Worm (Caenorhabditis elegans): ENCODE measurements around the gene ZC376.8.
"Not testable (repeated sequence)": the region's sequence is repeated elsewhere in the genome, so short reads cannot be mapped to it uniquely, and the experiment has no call there.

ZC376.8 gene

DNA sequence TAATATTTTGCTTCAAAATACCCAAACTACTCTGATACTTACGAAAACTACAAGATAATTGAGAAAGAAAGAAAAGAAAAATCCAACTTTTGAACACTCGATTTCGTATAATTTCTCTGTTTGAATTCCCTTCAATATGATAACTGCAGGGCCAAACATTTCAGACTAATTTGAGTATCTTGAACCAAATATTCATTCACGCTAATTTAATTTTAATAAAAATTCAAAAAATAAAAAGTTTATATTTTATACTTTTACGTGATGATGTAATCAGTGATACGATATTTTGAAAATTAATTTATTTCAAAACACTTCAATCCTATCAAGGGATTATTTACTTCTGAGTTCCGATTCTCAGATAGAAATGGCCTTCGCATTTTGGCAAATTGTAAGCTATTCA, at the start of gene ZC376.8:
TSS of gene ZC376.8 (plus strand) at position 301 of the 400 bp plus-strand sequence.
- TF ChIP-seq W03F9.2 (tag; optimal IDR thresholded peaks at IDR 0.05) (no peak), dao-5 (tag; optimal IDR thresholded peaks at IDR 0.05) (no peak), him-1 (tag; optimal IDR thresholded peaks at IDR 0.05) (no peak)

ce11 chrV:14133002-14133763, 46.9 kb upstream of the ZC376.8 start:
- no peak for TF ChIP-seq W03F9.2 (tag; optimal IDR thresholded peaks at IDR 0.05)
- no peak for TF ChIP-seq him-1 (tag; optimal IDR thresholded peaks at IDR 0.05)
- TF ChIP-seq dao-5 (tag; optimal IDR thresholded peaks at IDR 0.05): no peak

ce11 chrV:14134757-14135441, 45.1 kb upstream of the ZC376.8 start:
- TF ChIP-seq him-1 (tag; optimal IDR thresholded peaks at IDR 0.05) (no peak), dao-5 (tag; optimal IDR thresholded peaks at IDR 0.05) (no peak), W03F9.2 (tag; optimal IDR thresholded peaks at IDR 0.05) (no peak)

DNA sequence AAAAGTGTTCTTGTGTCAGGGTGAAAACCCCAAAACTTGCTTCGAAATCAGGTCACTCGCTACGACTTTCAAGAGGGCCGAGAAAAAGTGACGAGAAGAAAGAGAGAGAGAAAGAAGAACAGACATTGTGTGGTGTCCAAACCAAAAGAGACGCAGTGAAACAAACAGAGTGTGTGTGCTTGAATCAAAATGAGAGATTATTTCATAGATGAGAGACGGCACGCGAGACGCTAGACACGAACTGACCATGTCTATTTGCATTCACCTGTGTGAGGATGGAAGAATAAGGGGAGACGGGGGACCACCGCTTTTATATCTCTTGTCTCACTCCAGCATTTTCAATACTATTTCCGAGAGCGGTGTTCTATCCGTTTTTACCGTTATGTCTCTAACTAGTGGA, 43.9 kb upstream of the ZC376.8 start:
- no peak for TF ChIP-seq W03F9.2 (tag; optimal IDR thresholded peaks at IDR 0.05)
- no peak for TF ChIP-seq dao-5 (tag; optimal IDR thresholded peaks at IDR 0.05)
- no peak for TF ChIP-seq him-1 (tag; optimal IDR thresholded peaks at IDR 0.05)

- TF ChIP-seq him-1, W03F9.2, dao-5 (tag; optimal IDR thresholded peaks at IDR 0.05): not testable (repeated sequence)
Measured at ce11 chrV:14137766-14138165, 42.3 kb upstream of the ZC376.8 start, which contains the start of gene AH10.4. Gene AH10.4, minus strand, starts transcription at chrV:14137866.

ce11 chrV:14139252-14140100, 40.6 kb upstream of the ZC376.8 start:
- no peak for TF ChIP-seq him-1 (tag; optimal IDR thresholded peaks at IDR 0.05)
- no peak for TF ChIP-seq W03F9.2 (tag; optimal IDR thresholded peaks at IDR 0.05)
- no peak for TF ChIP-seq dao-5 (tag; optimal IDR thresholded peaks at IDR 0.05)

ce11 chrV:14140733-14141132, 39.3 kb upstream of the ZC376.8 start:
- no peak for TF ChIP-seq dao-5 (tag; optimal IDR thresholded peaks at IDR 0.05)
- no peak for TF ChIP-seq W03F9.2 (tag; optimal IDR thresholded peaks at IDR 0.05)
- TF ChIP-seq him-1 (tag; optimal IDR thresholded peaks at IDR 0.05): no peak

DNA sequence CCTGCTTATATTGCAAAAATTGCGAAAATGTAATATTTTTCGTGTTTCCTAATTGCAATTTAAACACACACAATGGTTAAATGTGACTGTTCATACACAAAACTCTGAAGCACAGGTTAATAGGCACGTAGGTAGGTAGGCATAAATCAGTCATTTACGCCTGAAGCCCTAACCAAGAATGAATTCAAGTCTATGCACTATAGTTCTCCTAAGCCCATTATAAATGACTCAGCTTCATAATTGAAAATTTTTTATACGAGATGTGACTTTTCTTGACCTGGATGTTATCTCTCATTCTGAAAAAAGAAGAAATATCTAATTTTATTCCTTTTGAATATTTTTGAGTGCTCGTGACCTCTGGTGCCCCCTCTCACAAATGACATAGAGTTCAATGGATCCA, 38.2 kb upstream of the ZC376.8 start:
- TF ChIP-seq him-1 (tag; optimal IDR thresholded peaks at IDR 0.05) (no peak), W03F9.2 (tag; optimal IDR thresholded peaks at IDR 0.05) (no peak), dao-5 (tag; optimal IDR thresholded peaks at IDR 0.05) (no peak)

DNA sequence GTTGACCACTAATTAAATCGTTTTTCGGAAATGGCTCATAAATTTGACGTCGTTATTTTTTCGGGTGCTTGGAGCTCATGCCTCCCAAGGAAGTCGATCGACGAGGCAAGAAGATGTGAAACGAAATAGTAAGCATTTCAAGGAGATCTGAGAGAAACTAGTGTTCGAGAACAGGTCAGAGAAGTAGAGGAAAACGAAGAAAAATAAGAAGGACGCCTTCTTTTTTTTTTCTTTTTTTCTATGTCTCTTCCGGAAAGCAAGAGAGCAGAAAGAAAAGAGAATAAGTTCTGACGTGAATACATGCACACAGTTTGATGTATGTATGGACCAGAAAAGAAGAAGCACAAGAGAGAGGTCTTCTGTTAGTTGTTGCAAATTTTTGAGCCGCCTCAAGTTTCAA, 36.4 kb upstream of the ZC376.8 start:
- TF ChIP-seq dao-5 (tag; optimal IDR thresholded peaks at IDR 0.05) (no peak), W03F9.2 (tag; optimal IDR thresholded peaks at IDR 0.05) (peak; percentile 7), him-1 (tag; optimal IDR thresholded peaks at IDR 0.05) (peak; percentile 79)

- TF ChIP-seq W03F9.2 (tag; optimal IDR thresholded peaks at IDR 0.05) (no peak), dao-5 (tag; optimal IDR thresholded peaks at IDR 0.05) (no peak), him-1 (tag; optimal IDR thresholded peaks at IDR 0.05) (no peak)
Measured at ce11 chrV:14145267-14145666, 34.8 kb upstream of the ZC376.8 start, which contains the start of gene par-1. Gene par-1, minus strand, starts transcription at chrV:14145367.

ce11 chrV:14146199-14146598, 33.8 kb upstream of the ZC376.8 start, which contains the start of gene acs-10:
Gene acs-10, plus strand, starts transcription at chrV:14146499.
- TF ChIP-seq him-1 (tag; optimal IDR thresholded peaks at IDR 0.05) (no peak), W03F9.2 (tag; optimal IDR thresholded peaks at IDR 0.05) (no peak)

DNA sequence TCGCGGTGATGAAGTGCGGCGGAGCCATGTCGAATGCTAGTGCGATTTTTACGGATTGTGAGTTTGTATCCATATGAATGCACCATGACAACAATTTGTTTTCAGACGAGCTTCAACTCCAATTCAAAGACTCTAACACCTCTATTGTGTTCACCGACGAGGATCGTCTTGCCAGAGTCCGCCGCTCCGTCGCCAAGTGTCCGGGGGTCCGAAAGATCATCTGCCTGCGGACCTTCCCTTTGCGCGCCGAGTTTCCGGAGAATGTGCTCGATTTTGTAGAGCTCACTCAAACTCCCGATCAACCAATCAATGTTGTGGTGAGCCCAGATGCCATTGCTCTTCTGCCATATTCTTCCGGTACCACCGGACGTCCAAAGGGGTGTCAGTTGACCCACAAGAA, 32.9 kb upstream of the ZC376.8 start:
- no peak for TF ChIP-seq dao-5 (tag; optimal IDR thresholded peaks at IDR 0.05)
- TF ChIP-seq him-1 (tag; optimal IDR thresholded peaks at IDR 0.05): no peak
- no peak for TF ChIP-seq W03F9.2 (tag; optimal IDR thresholded peaks at IDR 0.05)

DNA sequence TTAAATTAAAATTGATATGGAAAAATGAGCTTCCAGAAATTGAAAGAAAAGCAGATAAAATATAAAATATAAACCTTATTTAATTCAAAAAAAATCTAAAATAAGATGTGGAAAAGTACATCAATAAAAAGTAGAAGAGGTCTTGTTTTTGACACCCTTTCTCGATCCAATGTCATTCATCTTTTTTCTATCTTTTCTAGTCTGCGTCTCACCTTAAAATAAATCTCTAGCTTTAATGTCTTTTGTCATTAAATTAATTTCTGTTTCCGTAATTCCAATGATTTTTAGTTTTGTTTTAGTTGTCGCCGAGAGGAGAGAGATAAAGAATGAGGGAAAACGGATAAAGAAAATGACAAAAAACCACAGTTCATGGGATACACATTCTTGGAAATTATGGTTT, 30.9 kb upstream of the ZC376.8 start:
- TF ChIP-seq W03F9.2 (tag; optimal IDR thresholded peaks at IDR 0.05) (no peak), him-1 (tag; optimal IDR thresholded peaks at IDR 0.05) (no peak), dao-5 (tag; optimal IDR thresholded peaks at IDR 0.05) (no peak)

Data from whole organism, L4/young adult.